Worm (Caenorhabditis elegans): ENCODE results near the gene chil-5.

ce11 chrII:9900276-9900675 lies 40.8 kb upstream of the chil-5 start, which contains the start of gene unc-4:
- TF ChIP-seq tra-4 (tag; optimal IDR thresholded peaks at IDR 0.05), result no peak
- no peak for TF ChIP-seq aly-1 (tag; optimal IDR thresholded peaks at IDR 0.05)
- no peak for TF ChIP-seq scrt-1 (GFP tag; IDR thresholded peaks at IDR 0.05)
- TF ChIP-seq B0310.2 (tag; optimal IDR thresholded peaks at IDR 0.05), result no peak
- no peak for TF ChIP-seq pes-1 (GFP tag; IDR thresholded peaks at IDR 0.05)
- no peak for TF ChIP-seq ama-1 (optimal IDR thresholded peaks at IDR 0.05)
- no peak for TF ChIP-seq F13C5.2 (tag; optimal IDR thresholded peaks at IDR 0.05)
- no peak for TF ChIP-seq ets-7 (tag; optimal IDR thresholded peaks at IDR 0.05)
- TF ChIP-seq hmbx-1 (tag; optimal IDR thresholded peaks at IDR 0.05), result no peak
- TF ChIP-seq ceh-13 (GFP tag; optimal IDR thresholded peaks at IDR 0.05), result no peak
- no peak for TF ChIP-seq sea-1 (GFP tag; conservative IDR thresholded peaks at IDR 0.05)

All from whole organism, early embryonic.